Worm (Caenorhabditis elegans): ENCODE data around the gene srh-252.
A peak's percentile ranks its signal among the peaks of the same experiment; 100 is the strongest.

srh-252 gene

DNA sequence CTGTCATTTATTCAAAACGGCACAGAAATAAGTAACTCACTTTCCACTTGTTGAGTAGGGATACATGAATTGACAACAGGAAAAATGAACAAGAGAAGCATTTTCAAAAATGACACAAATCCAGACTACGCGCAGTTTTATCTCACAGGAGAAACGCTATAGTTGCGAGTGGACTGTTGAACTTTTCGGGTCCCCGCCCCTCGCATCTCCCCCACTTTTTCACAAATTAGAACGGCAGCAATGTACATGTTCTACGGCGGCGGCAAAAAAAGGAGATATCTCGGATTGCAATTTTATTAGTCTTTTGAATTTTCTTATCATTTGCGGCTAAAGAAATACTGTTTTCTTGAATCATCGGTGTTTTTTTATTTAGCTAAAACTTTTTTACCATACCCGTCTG is 22.2 kb upstream of the srh-252 start, which contains the start of gene clec-242:
Gene clec-242, minus strand, starts transcription at position 101 of the 400 bp plus-strand sequence.
- no peak for TF ChIP-seq ztf-11 (tag; optimal IDR thresholded peaks at IDR 0.05)
- TF ChIP-seq nhr-12 (tag; optimal IDR thresholded peaks at IDR 0.05), result no peak
- TF ChIP-seq mdl-1 (tag; optimal IDR thresholded peaks at IDR 0.05), result no peak
- no peak for TF ChIP-seq unc-62 (GFP tag; optimal IDR thresholded peaks at IDR 0.05)
- no peak for TF ChIP-seq nfya-1 (tag; optimal IDR thresholded peaks at IDR 0.05; ENCODE audit: insufficient read depth)
- no peak for TF ChIP-seq lin-15B (tag; optimal IDR thresholded peaks at IDR 0.05)
- no peak for TF ChIP-seq zag-1 (tag; optimal IDR thresholded peaks at IDR 0.05)
- TF ChIP-seq skn-1 (tag; optimal IDR thresholded peaks at IDR 0.05), result no peak
- TF ChIP-seq hmg-11 (tag; optimal IDR thresholded peaks at IDR 0.05), result no peak
- no peak for TF ChIP-seq ZK546.5 (tag; optimal IDR thresholded peaks at IDR 0.05)
- no peak for TF ChIP-seq nhr-77 (tag; optimal IDR thresholded peaks at IDR 0.05)
- TF ChIP-seq pqm-1 (tag; optimal IDR thresholded peaks at IDR 0.05), result no peak
- no peak for TF ChIP-seq nhr-237 (tag; optimal IDR thresholded peaks at IDR 0.05)
- TF ChIP-seq nhr-43 (tag; optimal IDR thresholded peaks at IDR 0.05; ENCODE audit: poor library complexity, severe bottlenecking), result no peak
- no peak for TF ChIP-seq egl-27 (tag; optimal IDR thresholded peaks at IDR 0.05)
- no peak for TF ChIP-seq daf-12 (tag; optimal IDR thresholded peaks at IDR 0.05)
- TF ChIP-seq ceh-16 (tag; optimal IDR thresholded peaks at IDR 0.05), result no peak
- no peak for TF ChIP-seq elt-1 (tag; optimal IDR thresholded peaks at IDR 0.05)
- TF ChIP-seq elt-3 (tag; optimal IDR thresholded peaks at IDR 0.05), result no peak

ce11 chrV:17243016-17243415 is 19.8 kb upstream of the srh-252 start:
- TF ChIP-seq pqm-1 (tag; optimal IDR thresholded peaks at IDR 0.05), result peak; percentile 8
- TF ChIP-seq elt-2 (tag; optimal IDR thresholded peaks at IDR 0.05), result peak; percentile 76
- no peak for TF ChIP-seq egl-5 (tag; optimal IDR thresholded peaks at IDR 0.05)

ce11 chrV:17242552-17242951 is 19.3 kb upstream of the srh-252 start, which contains the start of gene Y68A4B.3:
Gene Y68A4B.3, minus strand, starts transcription at chrV:17242652.
- no peak for TF ChIP-seq nhr-77 (tag; optimal IDR thresholded peaks at IDR 0.05)
- TF ChIP-seq jun-1 (tag; optimal IDR thresholded peaks at IDR 0.05), result no peak
- TF ChIP-seq egl-5 (tag; optimal IDR thresholded peaks at IDR 0.05), result no peak
- no peak for TF ChIP-seq nhr-11 (tag; optimal IDR thresholded peaks at IDR 0.05)
- TF ChIP-seq ztf-11 (tag; optimal IDR thresholded peaks at IDR 0.05), result no peak
- no peak for TF ChIP-seq nfya-1 (tag; optimal IDR thresholded peaks at IDR 0.05; ENCODE audit: insufficient read depth)
- TF ChIP-seq nhr-23 (tag; optimal IDR thresholded peaks at IDR 0.05), result no peak
- TF ChIP-seq ZK546.5 (tag; optimal IDR thresholded peaks at IDR 0.05), result no peak
- TF ChIP-seq nhr-43 (tag; optimal IDR thresholded peaks at IDR 0.05; ENCODE audit: poor library complexity, severe bottlenecking), result no peak
- no peak for TF ChIP-seq elt-1 (tag; optimal IDR thresholded peaks at IDR 0.05)
- no peak for TF ChIP-seq daf-12 (tag; optimal IDR thresholded peaks at IDR 0.05)
- no peak for TF ChIP-seq pqm-1 (tag; optimal IDR thresholded peaks at IDR 0.05)
- TF ChIP-seq fkh-2 (tag; optimal IDR thresholded peaks at IDR 0.05), result no peak
- no peak for TF ChIP-seq R02D3.7 (tag; optimal IDR thresholded peaks at IDR 0.05)

- TF ChIP-seq ceh-9 (tag; optimal IDR thresholded peaks at IDR 0.05), result no peak
- TF ChIP-seq mdl-1 (tag; optimal IDR thresholded peaks at IDR 0.05), result no peak
- TF ChIP-seq lsy-12 (tag; optimal IDR thresholded peaks at IDR 0.05), result no peak
- no peak for TF ChIP-seq jun-1 (tag; optimal IDR thresholded peaks at IDR 0.05)
- TF ChIP-seq nhr-77 (tag; optimal IDR thresholded peaks at IDR 0.05), result no peak
- TF ChIP-seq ztf-4 (tag; optimal IDR thresholded peaks at IDR 0.05), result no peak
- peak; percentile 55 for TF ChIP-seq pqm-1 (tag; optimal IDR thresholded peaks at IDR 0.05)
- no peak for TF ChIP-seq pha-4 (tag; optimal IDR thresholded peaks at IDR 0.05)
- TF ChIP-seq elt-2 (tag; optimal IDR thresholded peaks at IDR 0.05), result peak; percentile 90
Observed at ce11 chrV:17241278-17241661, 18.1 kb upstream of the srh-252 start.

ce11 chrV:17240579-17241277 is 17.5 kb upstream of the srh-252 start:
- TF ChIP-seq egl-27 (tag; optimal IDR thresholded peaks at IDR 0.05) (no peak), elt-2 (tag; optimal IDR thresholded peaks at IDR 0.05) (peak; percentile 70), pha-4 (tag; optimal IDR thresholded peaks at IDR 0.05) (peak; percentile 21), ztf-4 (tag; optimal IDR thresholded peaks at IDR 0.05) (no peak), pqm-1 (tag; optimal IDR thresholded peaks at IDR 0.05) (peak; percentile 22)

DNA sequence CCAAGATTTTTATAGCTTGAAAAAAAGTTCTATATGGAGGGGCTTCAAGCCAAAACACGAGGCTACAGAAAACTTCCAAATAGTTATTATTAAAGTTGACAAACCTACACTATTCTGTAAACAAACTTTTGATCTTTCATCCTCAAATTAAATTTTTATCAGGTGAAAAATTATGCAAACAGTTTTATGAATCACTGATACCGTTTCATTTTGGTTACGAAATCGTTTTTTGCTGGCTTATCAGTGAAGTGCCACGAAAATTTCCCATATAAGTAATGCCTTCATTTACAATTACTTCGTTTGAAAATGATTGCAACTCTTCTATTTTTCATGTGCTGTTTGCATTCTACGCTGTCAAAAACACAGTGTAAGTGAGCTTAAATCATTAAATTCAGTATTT is 15.6 kb upstream of the srh-252 start, which contains the start of gene T19C9.8:
Gene T19C9.8, plus strand, starts transcription at position 299 of the 400 bp plus-strand sequence.
- no peak for TF ChIP-seq ceh-82 (tag; optimal IDR thresholded peaks at IDR 0.05)
- peak; percentile 94 for TF ChIP-seq elt-2 (tag; optimal IDR thresholded peaks at IDR 0.05)
- peak; percentile 77 for TF ChIP-seq pqm-1 (tag; optimal IDR thresholded peaks at IDR 0.05)
